Fruit fly (Drosophila melanogaster): Measurements from ENCODE around the gene CG5866.

The CG5866 gene

dm6 chr3R:17391313-17391845 is 24.2 kb upstream of the CG5866 start, which contains the start of the genes Brf and sds22 (continued):
- TF ChIP-seq cad (GFP tag; optimal IDR thresholded peaks at IDR 0.05) (no peak), disco-r (GFP tag; optimal IDR thresholded peaks at IDR 0.05) (peak; percentile 90), Doc3 (GFP tag; IDR thresholded peaks at IDR 0.05; ENCODE audit: partially characterized antibody) (peak; percentile 80), CG16813 (GFP tag; IDR thresholded peaks at IDR 0.05; ENCODE audit: partially characterized antibody) (peak; percentile 87), Fer1 (GFP tag; optimal IDR thresholded peaks at IDR 0.05) (peak; percentile 93), CG3838 (GFP tag; optimal IDR thresholded peaks at IDR 0.05) (peak; percentile 89), CG3065 (GFP tag; optimal IDR thresholded peaks at IDR 0.05) (peak; percentile 93), CG6854 (GFP tag; optimal IDR thresholded peaks at IDR 0.05) (peak; percentile 67), CG10209 (GFP tag; optimal IDR thresholded peaks at IDR 0.05) (peak; percentile 95), Spps (tag; optimal IDR thresholded peaks at IDR 0.05) (peak; percentile 93), Nf-YA (GFP tag; IDR thresholded peaks at IDR 0.05) (peak; percentile 73; the same call in 1 of the 2 replicates), CG5245 (GFP tag; optimal IDR thresholded peaks at IDR 0.05) (peak; percentile 95), CG18599 (GFP tag; optimal IDR thresholded peaks at IDR 0.05) (peak; percentile 96), Poxn (GFP tag; IDR thresholded peaks at IDR 0.05) (peak; percentile 82), Asciz (GFP tag; optimal IDR thresholded peaks at IDR 0.05) (peak; percentile 86), CG9876 (GFP tag; optimal IDR thresholded peaks at IDR 0.05) (peak; percentile 87), ham (GFP tag; IDR thresholded peaks at IDR 0.05) (peak; percentile 80), CG12219 (GFP tag; optimal IDR thresholded peaks at IDR 0.05) (peak; percentile 86), ken (GFP tag; IDR thresholded peaks at IDR 0.05) (peak; percentile 93), CG17186 (GFP tag; optimal IDR thresholded peaks at IDR 0.05) (peak; percentile 88), sc (optimal IDR thresholded peaks at IDR 0.05) (no peak), sc (GFP tag; optimal IDR thresholded peaks at IDR 0.05) (peak; percentile 88), CG17328 (GFP tag; IDR thresholded peaks at IDR 0.05) (peak; percentile 86), CG3726 (GFP tag; IDR thresholded peaks at IDR 0.05) (peak; percentile 75; the same call in 2 of the 3 replicates), CG18476 (GFP tag; optimal IDR thresholded peaks at IDR 0.05) (peak; percentile 94), exex (tag; optimal IDR thresholded peaks at IDR 0.05) (peak; percentile 84), fd64A (GFP tag; optimal IDR thresholded peaks at IDR 0.05) (peak; percentile 63), Gsc (GFP tag; IDR thresholded peaks at IDR 0.05) (peak; percentile 76), Scr (GFP tag; IDR thresholded peaks at IDR 0.05; ENCODE audit: partially characterized antibody) (peak; percentile 86), ap (GFP tag; IDR thresholded peaks at IDR 0.05) (peak; percentile 73), grn (GFP tag; optimal IDR thresholded peaks at IDR 0.05) (peak; percentile 61), CG12744 (GFP tag; optimal IDR thresholded peaks at IDR 0.05) (peak; percentile 93), MBD-R2 (GFP tag; IDR thresholded peaks at IDR 0.05) (peak; percentile 94), wek (GFP tag; optimal IDR thresholded peaks at IDR 0.05) (peak; percentile 62), CG14860 (GFP tag; IDR thresholded peaks at IDR 0.05; ENCODE audit: partially characterized antibody) (peak; percentile 74; the same call in 2 of the 3 replicates), B-H2 (GFP tag; optimal IDR thresholded peaks at IDR 0.05) (peak; percentile 97), CG12769 (tag; optimal IDR thresholded peaks at IDR 0.05) (peak; percentile 95), CG7963 (GFP tag; IDR thresholded peaks at IDR 0.05; ENCODE audit: partially characterized antibody) (0 out of 3 replicates have a peak, but pooled peaks have one; percentile 48), Ravus (GFP tag; IDR thresholded peaks at IDR 0.05) (peak; percentile 70), CG15011 (GFP tag; optimal IDR thresholded peaks at IDR 0.05) (peak; percentile 83), odd (GFP tag; optimal IDR thresholded peaks at IDR 0.05) (peak; percentile 88), CG31365 (tag; optimal IDR thresholded peaks at IDR 0.05) (peak; percentile 76), CG10654 (GFP tag; optimal IDR thresholded peaks at IDR 0.05) (peak; percentile 95), slp2 (GFP tag; optimal IDR thresholded peaks at IDR 0.05) (peak; percentile 93), tx (GFP tag; optimal IDR thresholded peaks at IDR 0.05) (peak; percentile 94), twi (tag; optimal IDR thresholded peaks at IDR 0.05) (peak; percentile 94), CG6689 (GFP tag; IDR thresholded peaks at IDR 0.05) (peak; percentile 99), yki (optimal IDR thresholded peaks at IDR 0.05) (no peak), Deaf1 (tag; optimal IDR thresholded peaks at IDR 0.05) (peak; percentile 75), pzg (GFP tag; optimal IDR thresholded peaks at IDR 0.05) (peak; percentile 66)
